Worm (Caenorhabditis elegans) whole organism, young adult: ENCODE results near the gene Y46B2A.4.

Source experiments
- B0261.1 ChIP-seq: sonication (generic microtip); optimal IDR thresholded peaks from 2 replicates; lab custom pipeline; 2016; ENCODE audit warnings: mild to moderate bottlenecking, missing genetic modification characterization, moderate library complexity, missing compliant biosample characterization
- C06A6.2 ChIP-seq: fragments of 200-800 bp; sonication (Bioruptor generic); conservative IDR thresholded peaks from 2 replicates; pipeline ENCODE4 v1.3.6; 2022; ENCODE audit warnings: missing genetic modification characterization, missing compliant biosample characterization
- C17E4.6 ChIP-seq: fragments of 200-800 bp; sonication (Bioruptor generic); IDR thresholded peaks from 2 replicates; pipeline ENCODE4 v1.3.6; 2022; ENCODE audit warnings: missing genetic modification reagents, missing genetic modification characterization, missing compliant biosample characterization
- F22D6.2 ChIP-seq: sonication (generic microtip); optimal IDR thresholded peaks from 2 replicates; lab custom pipeline; 2016; ENCODE audit warnings: mild to moderate bottlenecking, missing genetic modification characterization, missing compliant biosample characterization
- F23B12.7 ChIP-seq: sonication (generic microtip); optimal IDR thresholded peaks from 2 replicates; lab custom pipeline; 2017; ENCODE audit warnings: missing genetic modification characterization, mild to moderate bottlenecking, missing compliant biosample characterization, antibody characterized with exemption, moderate library complexity; ENCODE audit not compliant: insufficient read depth
- F55B11.4 ChIP-seq: sonication (generic microtip); optimal IDR thresholded peaks from 2 replicates; lab custom pipeline; 2016; ENCODE audit warnings: missing compliant biosample characterization, missing genetic modification characterization, borderline replicate concordance; ENCODE audit not compliant: insufficient read depth
- F57C9.4 ChIP-seq: sonication (generic microtip); optimal IDR thresholded peaks from 2 replicates; lab custom pipeline; 2017; ENCODE audit warnings: mild to moderate bottlenecking, missing genetic modification characterization, missing compliant biosample characterization
- K11D2.4 ChIP-seq: fragments of 200-800 bp; sonication (Bioruptor generic); IDR thresholded peaks from 2 replicates; pipeline ENCODE4 v1.3.6; 2022; ENCODE audit warnings: missing genetic modification reagents, missing genetic modification characterization, missing compliant biosample characterization
- K12H6.12 ChIP-seq: fragments of 200-800 bp; sonication (Bioruptor generic); optimal IDR thresholded peaks from 2 replicates; lab custom pipeline; 2018; ENCODE audit warnings: mild to moderate bottlenecking, missing genetic modification characterization, missing compliant biosample characterization
- Y67H2A.10 ChIP-seq: fragments of 200-800 bp; sonication (Bioruptor generic); conservative IDR thresholded peaks from 2 replicates; pipeline ENCODE4 v1.3.6; 2022; ENCODE audit warnings: missing genetic modification reagents, missing genetic modification characterization, missing compliant biosample characterization
- Y79H2A.3 ChIP-seq: fragments of 200-800 bp; sonication (Bioruptor generic); conservative IDR thresholded peaks from 2 replicates; pipeline ENCODE4 v1.3.6; 2022; ENCODE audit warnings: missing genetic modification reagents, missing genetic modification characterization, missing compliant biosample characterization
- akir-1 ChIP-seq: fragments of 200-800 bp; sonication (Bioruptor generic); optimal IDR thresholded peaks from 2 replicates; lab custom pipeline; 2018; ENCODE audit warnings: mild to moderate bottlenecking, missing genetic modification characterization, moderate library complexity, missing compliant biosample characterization
- ama-1 ChIP-seq, 3 experiments: fragments of 150-350 bp in 1 of 3; sonication (generic microtip) in 2 of 3; optimal IDR thresholded peaks; 2 replicates each; lab custom pipeline; 2014 to 2018; ENCODE audit warnings: missing biosample characterization in 2 of 3, missing genetic modification characterization in 2 of 3, missing genetic modification reagents in 2 of 3
- athp-1 ChIP-seq: sonication (generic microtip); optimal IDR thresholded peaks from 2 replicates; lab custom pipeline; 2017; ENCODE audit warnings: mild to moderate bottlenecking, missing genetic modification characterization, missing compliant biosample characterization
- attf-5 ChIP-seq: fragments of 200-800 bp; sonication (Bioruptor generic); optimal IDR thresholded peaks from 2 replicates; lab custom pipeline; 2018; ENCODE audit warnings: mild to moderate bottlenecking, missing genetic modification characterization, missing compliant biosample characterization
- bed-1 ChIP-seq: fragments of 200-800 bp; sonication (Bioruptor generic); IDR thresholded peaks from 2 replicates; pipeline ENCODE4 v1.3.6; 2022; ENCODE audit warnings: missing genetic modification reagents, missing genetic modification characterization, missing compliant biosample characterization
- cebp-1 ChIP-seq, 2 experiments: fragments of 200-800 bp in 1 of 2; sonication (Bioruptor generic) in 1 of 2; sonication (generic microtip) in 1 of 2; IDR thresholded peaks in 1 of 2; optimal IDR thresholded peaks in 1 of 2; 2 replicates each; pipeline versions ENCODE4 v1.3.6 to Lab custom; 2017 to 2022; ENCODE audit warnings: missing compliant biosample characterization in 2 of 2, missing genetic modification characterization in 2 of 2, mild to moderate bottlenecking in 1 of 2, missing genetic modification reagents in 1 of 2, moderate library complexity in 1 of 2
- cebp-2 ChIP-seq: fragments of 200-800 bp; sonication (Bioruptor generic); IDR thresholded peaks from 2 replicates; pipeline ENCODE4 v1.3.6; 2022; ENCODE audit warnings: missing genetic modification characterization, missing compliant biosample characterization
- ceh-27 ChIP-seq: fragments of 200-800 bp; sonication (Bioruptor generic); optimal IDR thresholded peaks from 2 replicates; lab custom pipeline; 2018; ENCODE audit warnings: mild to moderate bottlenecking, missing genetic modification characterization, moderate library complexity, missing compliant biosample characterization
- chd-7 ChIP-seq: sonication (generic microtip); optimal IDR thresholded peaks from 2 replicates; lab custom pipeline; 2016; ENCODE audit warnings: mild to moderate bottlenecking, missing genetic modification characterization, moderate library complexity, missing compliant biosample characterization
- egl-18 ChIP-seq: fragments of 200-800 bp; sonication (Bioruptor generic); IDR thresholded peaks from 2 replicates; pipeline ENCODE4 v1.3.6; 2022; ENCODE audit warnings: missing genetic modification reagents, missing genetic modification characterization, missing compliant biosample characterization
- ekl-4 ChIP-seq: fragments of 200-800 bp; sonication (Bioruptor generic); IDR thresholded peaks from 2 replicates; pipeline ENCODE4 v1.3.6; 2022; ENCODE audit warnings: missing genetic modification reagents, missing genetic modification characterization, missing compliant biosample characterization
- hmg-1.2 ChIP-seq: fragments of 200-800 bp; sonication (Bioruptor generic); IDR thresholded peaks from 2 replicates; pipeline ENCODE4 v1.3.6; 2022; ENCODE audit warnings: missing genetic modification reagents, missing genetic modification characterization, missing compliant biosample characterization
- let-526 ChIP-seq: fragments of 200-800 bp; sonication (Bioruptor generic); IDR thresholded peaks from 2 replicates; pipeline ENCODE4 v1.3.6; 2022; ENCODE audit warnings: missing genetic modification reagents, missing genetic modification characterization, missing compliant biosample characterization
- let-607 ChIP-seq, 2 experiments: fragments of 200-800 bp in 1 of 2; sonication (Bioruptor generic) in 1 of 2; sonication (generic microtip) in 1 of 2; optimal IDR thresholded peaks; 2 replicates each; lab custom pipeline; 2016 to 2018; ENCODE audit warnings: mild to moderate bottlenecking in 2 of 2, missing compliant biosample characterization in 2 of 2, missing genetic modification characterization in 2 of 2, moderate library complexity in 2 of 2, missing genotype in 1 of 2
- lin-40 ChIP-seq: sonication (generic microtip); optimal IDR thresholded peaks from 2 replicates; lab custom pipeline; 2016; ENCODE audit warnings: missing genetic modification characterization, mild to moderate bottlenecking, missing compliant biosample characterization, missing genotype, missing genetic modification reagents
- lin-54 ChIP-seq: fragments of 200-800 bp; sonication (Bioruptor generic); optimal IDR thresholded peaks from 2 replicates; lab custom pipeline; 2018; ENCODE audit warnings: mild to moderate bottlenecking, missing genetic modification characterization, missing compliant biosample characterization
- madf-3 ChIP-seq: fragments of 200-800 bp; sonication (Bioruptor generic); IDR thresholded peaks from 2 replicates; pipeline ENCODE4 v1.3.6; 2022; ENCODE audit warnings: missing genetic modification reagents, missing genetic modification characterization, missing compliant biosample characterization
- madf-8 ChIP-seq: fragments of 200-800 bp; sonication (Bioruptor generic); conservative IDR thresholded peaks from 2 replicates; pipeline ENCODE4 v1.3.6; 2022; ENCODE audit warnings: missing genetic modification reagents, missing genetic modification characterization, missing compliant biosample characterization
- mcd-1 ChIP-seq: fragments of 200-800 bp; sonication (Bioruptor generic); IDR thresholded peaks from 2 replicates; pipeline ENCODE4 v1.3.6; 2022; ENCODE audit warnings: missing genetic modification reagents, missing genetic modification characterization, missing compliant biosample characterization
- nfya-1 ChIP-seq: sonication (generic microtip); optimal IDR thresholded peaks from 2 replicates; lab custom pipeline; 2017; ENCODE audit warnings: antibody characterized with exemption, missing compliant biosample characterization, missing genetic modification characterization, borderline replicate concordance; ENCODE audit not compliant: insufficient read depth
- nfyb-1 ChIP-seq: fragments of 200-800 bp; sonication (Bioruptor generic); IDR thresholded peaks from 2 replicates; pipeline ENCODE4 v1.3.6; 2022; ENCODE audit warnings: missing genetic modification reagents, missing genetic modification characterization, missing compliant biosample characterization
- nhr-27 ChIP-seq: fragments of 200-800 bp; sonication (Bioruptor generic); optimal IDR thresholded peaks from 2 replicates; lab custom pipeline; 2018; ENCODE audit warnings: mild to moderate bottlenecking, missing genetic modification characterization, moderate library complexity, missing compliant biosample characterization
- pbrm-1 ChIP-seq: fragments of 200-800 bp; sonication (Bioruptor generic); IDR thresholded peaks from 2 replicates; pipeline ENCODE4 v1.3.6; 2022; ENCODE audit warnings: missing genetic modification reagents, missing genetic modification characterization, missing compliant biosample characterization
- rcor-1 ChIP-seq: fragments of 200-800 bp; sonication (Bioruptor generic); IDR thresholded peaks from 2 replicates; pipeline ENCODE4 v1.3.6; 2022; ENCODE audit warnings: missing genetic modification reagents, missing genetic modification characterization, missing compliant biosample characterization
- rpc-1 ChIP-seq, 2 experiments: fragments of 150-350 bp in 1 of 2; sonication (generic microtip) in 1 of 2; optimal IDR thresholded peaks; 2 replicates each; lab custom pipeline; 2014 to 2018; ENCODE audit warnings: missing biosample characterization in 1 of 2, missing genetic modification characterization in 1 of 2, missing genetic modification reagents in 1 of 2, missing genotype in 1 of 2
- sdz-38 ChIP-seq: sonication (generic microtip); optimal IDR thresholded peaks from 2 replicates; lab custom pipeline; 2016; ENCODE audit warnings: missing genotype, missing genetic modification characterization, missing compliant biosample characterization
- sptf-2 ChIP-seq: fragments of 200-800 bp; sonication (Bioruptor generic); optimal IDR thresholded peaks from 2 replicates; lab custom pipeline; 2018; ENCODE audit warnings: mild to moderate bottlenecking, missing genetic modification characterization, missing compliant biosample characterization
- tbp1 ChIP-seq: fragments of 200-800 bp; sonication (Bioruptor generic); optimal IDR thresholded peaks from 2 replicates; lab custom pipeline; 2018; ENCODE audit warnings: mild to moderate bottlenecking, missing genetic modification characterization, missing compliant biosample characterization
- tlf-1 ChIP-seq: fragments of 200-800 bp; sonication (Bioruptor generic); optimal IDR thresholded peaks from 2 replicates; lab custom pipeline; 2018; ENCODE audit warnings: mild to moderate bottlenecking, missing genetic modification characterization, missing compliant biosample characterization
- unc-130 ChIP-seq: sonication (generic microtip); optimal IDR thresholded peaks from 2 replicates; lab custom pipeline; 2016; ENCODE audit warnings: missing genetic modification reagents, missing genetic modification characterization, missing compliant biosample characterization

Y46B2A.4 gene

ce11 chrII:840131-840530, 21.5 kb upstream of the Y46B2A.4 start, which contains the start of gene clc-33:
Gene clc-33, plus strand, starts transcription at chrII:840431.
- TF ChIP-seq C06A6.2 (no peak), pbrm-1 (no peak), madf-8 (GFP tag; lab: Robert Waterston, UW) (no peak), let-607 (tag; optimal IDR thresholded peaks at IDR 0.05; lab: Kevin White, UChicago) (no peak), unc-130 (no peak), bed-1 (GFP tag; lab: Robert Waterston, UW) (no peak), madf-3 (GFP tag; lab: Robert Waterston, UW) (no peak), C17E4.6 (no peak), egl-18 (no peak), F22D6.2 (tag; lab: Kevin White, UChicago) (no peak), tbp1 (no peak), F23B12.7 (tag; lab: Kevin White, UChicago) (no peak), athp-1 (no peak), Y79H2A.3 (GFP tag; lab: Robert Waterston, UW) (no peak), sdz-38 (tag; lab: Kevin White, UChicago) (no peak), F57C9.4 (tag; lab: Kevin White, UChicago) (no peak)

- TF ChIP-seq akir-1, result no peak
These were observed 17.7 kb upstream of the Y46B2A.4 start, which contains the start of gene F28A10.4 for ce11 chrII:843971-844370. Gene F28A10.4, plus strand, starts transcription at chrII:844271.

ce11 chrII:845618-846017, 16.0 kb upstream of the Y46B2A.4 start, which contains the start of gene F28A10.7:
Gene F28A10.7, minus strand, starts transcription at chrII:845718.
- TF ChIP-seq nfya-1 (tag; lab: Kevin White, UChicago), result no peak
- TF ChIP-seq B0261.1 (tag; lab: Kevin White, UChicago), result no peak
- no peak for TF ChIP-seq F55B11.4 (tag; lab: Kevin White, UChicago)
- no peak for TF ChIP-seq sptf-2 (GFP tag; lab: Kevin White, UChicago)

ce11 chrII:848519-848918, 13.1 kb upstream of the Y46B2A.4 start, which contains the start of the genes acdh-9 and F28A10.13:
Gene acdh-9, minus strand, starts transcription at chrII:848603.
Gene F28A10.13, plus strand, starts transcription at chrII:848812.
- TF ChIP-seq K11D2.4 (GFP tag; lab: Robert Waterston, UW) (peak; percentile 31; the same call in 1 of the 2 replicates), sdz-38 (tag; lab: Kevin White, UChicago) (no peak), hmg-1.2 (peak; percentile 80; the same call in 1 of the 2 replicates), nhr-27 (tag; lab: Kevin White, UChicago) (no peak), Y67H2A.10 (GFP tag; lab: Robert Waterston, UW) (no peak), ceh-27 (GFP tag; lab: Kevin White, UChicago) (peak; percentile 25), rpc-1 (optimal IDR thresholded peaks at IDR 0.05; lab: Kevin White, UChicago) (no peak), rpc-1 (tag; optimal IDR thresholded peaks at IDR 0.05; lab: Kevin White, UChicago) (no peak), let-526 (GFP tag; lab: Robert Waterston, UW) (0 out of 2 replicates have a peak, but pooled peaks have one; percentile 55), attf-5 (GFP tag; lab: Kevin White, UChicago) (peak; percentile 57), F23B12.7 (tag; lab: Kevin White, UChicago) (no peak), akir-1 (no peak), chd-7 (no peak), nfyb-1 (GFP tag; lab: Robert Waterston, UW) (0 out of 2 replicates have a peak, but pooled peaks have one; percentile 52), ama-1 (optimal IDR thresholded peaks at IDR 0.05; lab: Kevin White, UChicago) (peak; percentile 41), ama-1 (GFP tag; optimal IDR thresholded peaks at IDR 0.05; lab: Kevin White, UChicago) (no peak), F22D6.2 (tag; lab: Kevin White, UChicago) (peak; percentile 65), cebp-1 (GFP tag; IDR thresholded peaks at IDR 0.05; lab: Robert Waterston, UW) (no peak), cebp-1 (tag; optimal IDR thresholded peaks at IDR 0.05; lab: Kevin White, UChicago) (peak; percentile 73), lin-40 (tag; lab: Kevin White, UChicago) (peak; percentile 31), ekl-4 (GFP tag; lab: Robert Waterston, UW) (no peak), tlf-1 (GFP tag; lab: Kevin White, UChicago) (peak; percentile 15), lin-54 (peak; percentile 31), K12H6.12 (tag; lab: Kevin White, UChicago) (peak; percentile 23), cebp-2 (GFP tag; lab: Robert Waterston, UW) (no peak), rcor-1 (GFP tag; lab: Robert Waterston, UW) (0 out of 2 replicates have a peak, but pooled peaks have one; percentile 40), mcd-1 (GFP tag; lab: Robert Waterston, UW) (peak; percentile 41; the same call in 1 of the 2 replicates), tbp1 (peak; percentile 35)
